Fruit fly (Drosophila melanogaster) whole organism, embryonic: Measurements from ENCODE around the gene UGP.

Experiments
- CG11695 ChIP-seq: fragments of 200-800 bp; sonication (Bioruptor generic); IDR thresholded peaks from 3 replicates; pipeline ENCODE4 v1.3.6; 2022; ENCODE audit warnings: missing biosample characterization, missing genetic modification characterization
- CG12155 ChIP-seq: fragments of 200-800 bp; sonication (Bioruptor generic); optimal IDR thresholded peaks from 3 replicates; lab custom pipeline; 2016; ENCODE audit warnings: missing biosample characterization, missing genetic modification characterization
- CG12744 ChIP-seq: fragments of 200-800 bp; sonication (Bioruptor generic); optimal IDR thresholded peaks from 2 replicates; lab custom pipeline; 2016; ENCODE audit warnings: missing biosample characterization, missing genetic modification characterization
- CG2116 ChIP-seq: fragments of 200-800 bp; sonication (Bioruptor generic); optimal IDR thresholded peaks from 3 replicates; lab custom pipeline; 2018; ENCODE audit warnings: missing biosample characterization, mild to moderate bottlenecking, missing genetic modification characterization
- CG2129 ChIP-seq: fragments of 200-800 bp; sonication (Bioruptor generic); IDR thresholded peaks from 2 replicates; pipeline ENCODE4 v1.3.6; 2022; ENCODE audit warnings: missing biosample characterization, missing genetic modification characterization; ENCODE audit not compliant: partially characterized antibody
- CG32772 ChIP-seq: fragments of 200-800 bp; sonication (Bioruptor generic); IDR thresholded peaks from 2 replicates; pipeline ENCODE4 v1.3.6; 2022; ENCODE audit warnings: missing biosample characterization, missing genetic modification characterization
- CG4328 ChIP-seq: fragments of 200-800 bp; sonication (Bioruptor generic); optimal IDR thresholded peaks from 3 replicates; lab custom pipeline; 2017; ENCODE audit warnings: missing biosample characterization, missing genetic modification reagents, missing genetic modification characterization
- CG4360 ChIP-seq: fragments of 200-800 bp; sonication (Bioruptor generic); IDR thresholded peaks from 2 replicates; pipeline ENCODE4 v1.3.6; 2022; ENCODE audit warnings: missing biosample characterization, missing genetic modification characterization
- CG5245 ChIP-seq: fragments of 200-800 bp; sonication (Bioruptor generic); optimal IDR thresholded peaks from 3 replicates; lab custom pipeline; 2016; ENCODE audit warnings: missing biosample characterization, missing genetic modification characterization
- CG7928 ChIP-seq: fragments of 200-800 bp; sonication (Bioruptor generic); optimal IDR thresholded peaks from 2 replicates; lab custom pipeline; 2017; ENCODE audit warnings: missing biosample characterization, mild to moderate bottlenecking, missing genetic modification characterization
- CG8359 ChIP-seq: fragments of 200-800 bp; sonication (Bioruptor generic); optimal IDR thresholded peaks from 2 replicates; lab custom pipeline; 2017; ENCODE audit warnings: missing biosample characterization, mild to moderate bottlenecking, missing genetic modification characterization, borderline replicate concordance
- Dfd ChIP-seq, 2 experiments: fragments of >200 bp; optimal IDR thresholded peaks; 2 replicates each; lab custom pipeline; 2017; ENCODE audit warnings: missing biosample characterization in 2 of 2, missing genetic modification characterization in 2 of 2
- Drgx ChIP-seq: fragments of 200-800 bp; sonication (Bioruptor generic); IDR thresholded peaks from 2 replicates; pipeline ENCODE4 v1.3.6; 2022; ENCODE audit warnings: missing biosample characterization, missing genetic modification characterization
- Hmx ChIP-seq: fragments of 200-800 bp; sonication (Bioruptor generic); optimal IDR thresholded peaks from 2 replicates; lab custom pipeline; 2016; ENCODE audit warnings: missing biosample characterization, missing genetic modification characterization
- Med ChIP-seq: fragments of 200-800 bp; sonication (Bioruptor generic); peaks from one replicate; lab custom pipeline; 2016; ENCODE audit warnings: missing biosample characterization, missing genetic modification characterization, mild to moderate bottlenecking, inconsistent platforms, moderate library complexity
- Meics ChIP-seq: fragments of 200-800 bp; sonication (Bioruptor generic); optimal IDR thresholded peaks from 2 replicates; lab custom pipeline; 2017; ENCODE audit warnings: missing biosample characterization, mild to moderate bottlenecking, missing genetic modification characterization
- Mrtf ChIP-seq: fragments of 200-800 bp; sonication (Bioruptor generic); IDR thresholded peaks from 3 replicates; pipeline ENCODE4 v1.3.6; 2022; ENCODE audit warnings: missing biosample characterization, missing genetic modification characterization
- NC2α ChIP-seq: fragments of 200-800 bp; sonication (Bioruptor generic); optimal IDR thresholded peaks from 2 replicates; lab custom pipeline; 2016; ENCODE audit warnings: missing biosample characterization, missing genetic modification characterization
- Rx ChIP-seq: fragments of 200-800 bp; sonication (Bioruptor generic); IDR thresholded peaks from 2 replicates; pipeline ENCODE4 v1.3.6; 2022; ENCODE audit warnings: missing biosample characterization, missing genetic modification characterization
- Six4 ChIP-seq: fragments of 200-800 bp; sonication (Bioruptor generic); optimal IDR thresholded peaks from 2 replicates; lab custom pipeline; 2016; ENCODE audit warnings: missing biosample characterization, missing genetic modification characterization
- Xbp1 ChIP-seq: fragments of 200-800 bp; sonication (Bioruptor generic); optimal IDR thresholded peaks from 3 replicates; lab custom pipeline; 2016; ENCODE audit warnings: missing biosample characterization, mild to moderate bottlenecking, missing genetic modification characterization
- dati ChIP-seq: fragments of 200-800 bp; sonication (Bioruptor generic); IDR thresholded peaks from 2 replicates; pipeline ENCODE4 v1.3.6; 2022; ENCODE audit warnings: missing biosample characterization, missing genetic modification characterization
- gce ChIP-seq: fragments of 200-800 bp; sonication (Bioruptor generic); IDR thresholded peaks from 3 replicates; pipeline ENCODE4 v1.3.6; 2022; ENCODE audit warnings: missing biosample characterization, missing genetic modification characterization
- grau ChIP-seq: fragments of 200-800 bp; optimal IDR thresholded peaks from 3 replicates; lab custom pipeline; 2019; ENCODE audit warnings: missing biosample characterization, mild to moderate bottlenecking, missing genetic modification characterization, moderate library complexity
- gro ChIP-seq: fragments of 200-800 bp; sonication (Bioruptor generic); optimal IDR thresholded peaks from 2 replicates; lab custom pipeline; 2016; ENCODE audit warnings: missing biosample characterization, missing genetic modification characterization
- insv ChIP-seq, 2 experiments: fragments of 200-800 bp; sonication (Bioruptor generic); optimal IDR thresholded peaks; 3 replicates each; lab custom pipeline; 2016 to 2018; ENCODE audit warnings: missing biosample characterization in 2 of 2, missing genetic modification characterization in 2 of 2
- jing ChIP-seq: fragments of 200-800 bp; sonication (Bioruptor generic); optimal IDR thresholded peaks from 2 replicates; lab custom pipeline; 2018; ENCODE audit warnings: missing biosample characterization, mild to moderate bottlenecking, missing genetic modification characterization
- ken ChIP-seq: fragments of 200-800 bp; sonication (Bioruptor generic); IDR thresholded peaks from 3 replicates; pipeline ENCODE4 v1.3.6; 2022; ENCODE audit warnings: missing biosample characterization, missing genetic modification characterization
- lab ChIP-seq: fragments of 200-800 bp; sonication (Bioruptor generic); optimal IDR thresholded peaks from 3 replicates; lab custom pipeline; 2017; ENCODE audit warnings: missing biosample characterization, missing genetic modification characterization, mild to moderate bottlenecking, moderate library complexity, missing genetic modification reagents
- mld ChIP-seq: fragments of 200-800 bp; sonication (Bioruptor generic); IDR thresholded peaks from 3 replicates; pipeline ENCODE4 v1.3.6; 2022; ENCODE audit warnings: missing biosample characterization, missing genetic modification characterization; ENCODE audit not compliant: partially characterized antibody
- nom ChIP-seq: fragments of 200-800 bp; sonication (Bioruptor generic); optimal IDR thresholded peaks from 2 replicates; lab custom pipeline; 2017; ENCODE audit warnings: missing biosample characterization, missing genetic modification characterization, mild to moderate bottlenecking, moderate library complexity, missing genetic modification reagents
- odd ChIP-seq: fragments of 200-800 bp; sonication (Bioruptor generic); optimal IDR thresholded peaks from 2 replicates; lab custom pipeline; 2017; ENCODE audit warnings: missing biosample characterization, mild to moderate bottlenecking, missing genetic modification characterization
- sna ChIP-seq: fragments of 200-800 bp; sonication (Bioruptor generic); IDR thresholded peaks from 2 replicates; pipeline ENCODE4 v1.3.6; 2022; ENCODE audit warnings: missing biosample characterization, missing genetic modification characterization; ENCODE audit not compliant: partially characterized antibody
- sob ChIP-seq: fragments of 200-800 bp; sonication (Bioruptor generic); IDR thresholded peaks from 2 replicates; pipeline ENCODE4 v1.3.6; 2022; ENCODE audit warnings: missing biosample characterization, missing genetic modification characterization
- sqz ChIP-seq: fragments of 200-800 bp; sonication (Bioruptor generic); optimal IDR thresholded peaks from 3 replicates; lab custom pipeline; 2018; ENCODE audit warnings: missing biosample characterization, mild to moderate bottlenecking, missing genetic modification characterization

Gene UGP

dm6 chr3L:9377198-9378035, 18.7 kb upstream of the UGP start, which contains the start of gene Hsp26 (continued):
- peak; percentile 57 for TF ChIP-seq jing (GFP tag; lab: Kevin White, UChicago)
- TF ChIP-seq CG8359 (GFP tag; lab: Kevin White, UChicago), result peak; percentile 34
- TF ChIP-seq Dfd (GFP tag; optimal IDR thresholded peaks at IDR 0.05; lab: Kevin White, UChicago), result no peak
- TF ChIP-seq NC2α (GFP tag; lab: Kevin White, UChicago), result peak; percentile 73
- TF ChIP-seq mld (GFP tag; lab: Robert Waterston, UW), result no peak
- TF ChIP-seq gce, result peak; percentile 83; the same call in 2 of the 3 replicates
- TF ChIP-seq dati (GFP tag; lab: Robert Waterston, UW), result 0 out of 2 replicates have a peak, but pooled peaks have one; percentile 19
- TF ChIP-seq CG12744 (GFP tag; lab: Kevin White, UChicago), result peak; percentile 58
- TF ChIP-seq Six4 (GFP tag; lab: Kevin White, UChicago), result peak; percentile 69
- TF ChIP-seq odd (GFP tag; lab: Kevin White, UChicago), result peak; percentile 86
- peak; percentile 90 for TF ChIP-seq CG11695 (GFP tag; lab: Robert Waterston, UW)
- peak; percentile 83 for TF ChIP-seq CG12155 (GFP tag; lab: Kevin White, UChicago)
- peak; percentile 91 for TF ChIP-seq lab
- peak; percentile 82 for TF ChIP-seq sob (GFP tag; lab: Robert Waterston, UW)
- peak; percentile 55 for TF ChIP-seq Hmx (GFP tag; lab: Kevin White, UChicago)
- TF ChIP-seq Meics (GFP tag; lab: Kevin White, UChicago), result peak; percentile 80
- TF ChIP-seq CG2116 (GFP tag; lab: Kevin White, UChicago), result peak; percentile 54
- peak; percentile 89 for TF ChIP-seq Xbp1 (GFP tag; lab: Kevin White, UChicago)
- TF ChIP-seq Rx (GFP tag; lab: Robert Waterston, UW), result peak; percentile 27; the same call in 1 of the 2 replicates
- TF ChIP-seq sqz (GFP tag; lab: Kevin White, UChicago), result peak; percentile 58
- TF ChIP-seq CG4328 (GFP tag; lab: Kevin White, UChicago), result peak; percentile 13
- TF ChIP-seq CG7928 (GFP tag; lab: Kevin White, UChicago), result peak; percentile 16
- peak; percentile 71 for TF ChIP-seq CG32772 (GFP tag; lab: Robert Waterston, UW)
- no peak for TF ChIP-seq insv (GFP tag; optimal IDR thresholded peaks at IDR 0.05; lab: Kevin White, UChicago)

- TF ChIP-seq CG4360 (no peak), ken (GFP tag; lab: Robert Waterston, UW) (0 out of 3 replicates have a peak, but pooled peaks have one; percentile 14), sna (GFP tag; lab: Robert Waterston, UW) (no peak), Mrtf (GFP tag; lab: Robert Waterston, UW) (0 out of 3 replicates have a peak, but pooled peaks have one; percentile 39), Med (GFP tag; lab: Kevin White, UChicago) (peak; percentile 56), gro (GFP tag; lab: Kevin White, UChicago) (no peak), CG2129 (GFP tag; lab: Robert Waterston, UW) (no peak), grau (tag; lab: Kevin White, UChicago) (no peak), CG5245 (GFP tag; lab: Kevin White, UChicago) (no peak)
- TF ChIP-seq, all 482 proteins: peak for 3
These were observed 17.8 kb upstream of the UGP start for dm6 chr3L:9376573-9376972.

dm6 chr3L:9375130-9375529, 16.4 kb upstream of the UGP start, which contains the start of gene CG4461:
CG4461 (plus strand) TSS chr3L:9375430.
- TF ChIP-seq Drgx (GFP tag; lab: Robert Waterston, UW), result no peak
- TF ChIP-seq nom (GFP tag; lab: Kevin White, UChicago), result peak; percentile 13
